Worm (Caenorhabditis elegans) whole organism, dauer: ENCODE measurements around the gene Y59C2A.3.
"Not testable (repeated sequence)": the region's sequence is repeated elsewhere in the genome, so short reads cannot be mapped to it uniquely, and the experiment has no call there.

Source experiments
- unc-62 ChIP-seq: sonication (generic microtip); optimal IDR thresholded peaks from 2 replicates; lab custom pipeline; 2017; ENCODE audit warnings: missing biosample characterization, missing genetic modification reagents, missing genetic modification characterization

Gene Y59C2A.3

ce11 chrII:2219880-2220279 is at the start of gene Y59C2A.3:
TSS of gene Y59C2A.3 (minus strand) at chrII:2219921.
- no peak for TF ChIP-seq unc-62

ce11 chrII:2254861-2255260 is 35.1 kb upstream of the Y59C2A.3 start, which contains the start of gene K09F6.3:
TSS of gene K09F6.3 (plus strand) at chrII:2255161.
- not testable (repeated sequence) for TF ChIP-seq unc-62

ce11 chrII:2253676-2254075 is 34.0 kb upstream of the Y59C2A.3 start:
- no peak for TF ChIP-seq unc-62

ce11 chrII:2251617-2252016 is 31.9 kb upstream of the Y59C2A.3 start:
- no peak for TF ChIP-seq unc-62

- no peak for TF ChIP-seq unc-62
These were observed 23.6 kb upstream of the Y59C2A.3 start, which contains the start of gene F54A3.2 for ce11 chrII:2243342-2243741. TSS of gene F54A3.2 (plus strand) at chrII:2243642.

ce11 chrII:2236352-2236751 is 16.6 kb upstream of the Y59C2A.3 start:
- no peak for TF ChIP-seq unc-62

ce11 chrII:2233240-2233639 is 13.5 kb upstream of the Y59C2A.3 start, which contains the start of gene cct-3:
TSS of gene cct-3 (plus strand) at chrII:2233540.
- no peak for TF ChIP-seq unc-62

ce11 chrII:2232429-2232828 is 12.7 kb upstream of the Y59C2A.3 start, which contains the start of gene F54A3.6:
TSS of gene F54A3.6 (minus strand) at chrII:2232470.
- not testable (repeated sequence) for TF ChIP-seq unc-62

ce11 chrII:2230368-2230767 is 10.6 kb upstream of the Y59C2A.3 start:
- no peak for TF ChIP-seq unc-62

ce11 chrII:2225608-2226007 is 5.9 kb upstream of the Y59C2A.3 start, which contains the start of gene F54A3.5:
TSS of gene F54A3.5 (minus strand) at chrII:2225708.
- TF ChIP-seq unc-62: no peak

- TF ChIP-seq unc-62: no peak
These were observed 3.7 kb upstream of the Y59C2A.3 start, which contains the start of gene cbs-2 for ce11 chrII:2223467-2223866. TSS of gene cbs-2 (minus strand) at chrII:2223567.

- no peak for TF ChIP-seq unc-62
These were observed 1.6 kb upstream of the Y59C2A.3 start for ce11 chrII:2221196-2221896.

ce11 chrII:2216940-2217664 is 2.6 kb downstream of the Y59C2A.3 start:
- TF ChIP-seq unc-62: no peak

ce11 chrII:2215512-2215911 is 4.2 kb downstream of the Y59C2A.3 start:
- no peak for TF ChIP-seq unc-62

- TF ChIP-seq unc-62: no peak
These were observed 11.9 kb downstream of the Y59C2A.3 start, which contains the start of gene Y59C2A.1 for ce11 chrII:2207812-2208211. TSS of gene Y59C2A.1 (plus strand) at chrII:2208112.

ce11 chrII:2206064-2206722 is 13.5 kb downstream of the Y59C2A.3 start:
- TF ChIP-seq unc-62: no peak

ce11 chrII:2204077-2204476 is 15.6 kb downstream of the Y59C2A.3 start, which contains the start of gene Y59C2A.2:
TSS of gene Y59C2A.2 (minus strand) at chrII:2204137.
- no peak for TF ChIP-seq unc-62
